Fruit fly (Drosophila melanogaster): ENCODE measurements around the gene CG8677.

DNA sequence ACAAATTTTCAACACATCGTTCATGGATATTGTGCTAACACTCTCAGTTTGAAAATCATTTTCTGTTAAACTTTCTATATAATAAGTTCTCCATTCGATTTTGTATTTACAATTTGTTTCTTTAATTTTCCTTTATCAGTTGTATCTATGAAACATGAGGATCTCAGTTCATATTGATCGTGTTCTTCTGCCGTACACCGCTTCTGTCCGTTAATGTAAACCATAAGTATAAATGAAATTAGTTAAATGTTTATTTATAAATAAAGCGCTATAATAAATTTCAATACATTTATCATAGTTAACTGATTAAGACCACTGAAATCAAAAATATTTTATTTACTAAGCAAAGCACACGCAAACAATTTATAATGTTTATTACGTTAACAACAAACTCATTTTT, 37.9 kb downstream of the CG8677 start:
- TF ChIP-seq Sp1 (GFP tag; optimal IDR thresholded peaks at IDR 0.05) (no peak), CrebA (GFP tag; optimal IDR thresholded peaks at IDR 0.05; ENCODE audit: borderline replicate concordance) (no peak), psq (GFP tag; optimal IDR thresholded peaks at IDR 0.05) (no peak), Jra (GFP tag; optimal IDR thresholded peaks at IDR 0.05) (no peak), h (GFP tag; optimal IDR thresholded peaks at IDR 0.05) (no peak)
